Fruit fly (Drosophila melanogaster): ENCODE measurements around the gene CG14109.

Gene CG14109

DNA sequence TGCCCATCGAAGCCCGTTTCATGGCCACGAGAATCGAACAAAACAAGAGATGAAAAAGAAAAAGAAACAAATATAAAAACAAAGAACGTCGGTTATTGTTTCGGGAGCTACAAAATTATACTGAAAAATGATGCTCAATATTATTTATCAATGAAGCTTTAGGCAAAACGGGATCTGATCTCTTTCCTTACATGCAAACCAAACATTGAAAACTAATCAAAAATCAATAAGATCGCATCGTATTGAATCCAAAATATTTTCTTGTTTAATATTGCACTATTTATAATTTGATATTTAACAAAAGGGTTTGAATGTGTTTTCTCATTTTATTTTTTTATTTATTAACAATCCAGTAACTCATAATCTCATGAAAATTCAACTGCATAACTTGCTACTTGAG lies 15.1 kb upstream of the CG14109 start, which contains the start of gene CG14106:
Gene CG14106, minus strand, starts transcription at position 101 of the 400 bp plus-strand sequence.
- TF ChIP-seq Sox15 (GFP tag; optimal IDR thresholded peaks at IDR 0.05) (no peak), CG8319 (GFP tag; optimal IDR thresholded peaks at IDR 0.05) (no peak), CG6792 (GFP tag; optimal IDR thresholded peaks at IDR 0.05) (no peak), CG1621 (tag; optimal IDR thresholded peaks at IDR 0.05) (no peak), CG3919 (GFP tag; optimal IDR thresholded peaks at IDR 0.05) (no peak), CG9139 (GFP tag; optimal IDR thresholded peaks at IDR 0.05) (no peak), vri (GFP tag; optimal IDR thresholded peaks at IDR 0.05) (no peak), Hr39 (GFP tag; optimal IDR thresholded peaks at IDR 0.05) (no peak), CG10631 (GFP tag; optimal IDR thresholded peaks at IDR 0.05) (no peak), spab (GFP tag; optimal IDR thresholded peaks at IDR 0.05) (no peak), CG7368 (GFP tag; optimal IDR thresholded peaks at IDR 0.05) (no peak), Eip93F (GFP tag; optimal IDR thresholded peaks at IDR 0.05) (no peak), Eip78C (GFP tag) (no peak), CG11902 (GFP tag; optimal IDR thresholded peaks at IDR 0.05) (no peak), fd85E (GFP tag; optimal IDR thresholded peaks at IDR 0.05) (no peak), CG8632 (GFP tag; optimal IDR thresholded peaks at IDR 0.05) (no peak), cyc (GFP tag; optimal IDR thresholded peaks at IDR 0.05) (no peak), topi (GFP tag; optimal IDR thresholded peaks at IDR 0.05) (no peak), Met (GFP tag; optimal IDR thresholded peaks at IDR 0.05) (no peak)

- TF ChIP-seq pdm3 (GFP tag; optimal IDR thresholded peaks at IDR 0.05) (no peak), Met (GFP tag; optimal IDR thresholded peaks at IDR 0.05) (no peak), Ets96B (tag; optimal IDR thresholded peaks at IDR 0.05) (no peak), Lpt (GFP tag; optimal IDR thresholded peaks at IDR 0.05) (no peak), fd59A (GFP tag; optimal IDR thresholded peaks at IDR 0.05) (no peak), Sox14 (GFP tag; optimal IDR thresholded peaks at IDR 0.05) (no peak), CG15336 (GFP tag; IDR thresholded peaks at IDR 0.05) (no peak), fkh (GFP tag; optimal IDR thresholded peaks at IDR 0.05) (no peak), CG10669 (GFP tag; optimal IDR thresholded peaks at IDR 0.05) (no peak), CG34406 (GFP tag; optimal IDR thresholded peaks at IDR 0.05) (no peak), CG32006 (GFP tag; optimal IDR thresholded peaks at IDR 0.05) (no peak), salr (GFP tag; optimal IDR thresholded peaks at IDR 0.05) (no peak), CG8632 (GFP tag; optimal IDR thresholded peaks at IDR 0.05) (no peak)
Observed at dm6 chr3L:13426573-13426972, 14.1 kb upstream of the CG14109 start, which contains the start of gene CG14105. CG14105 (minus strand) TSS chr3L:13426673.

DNA sequence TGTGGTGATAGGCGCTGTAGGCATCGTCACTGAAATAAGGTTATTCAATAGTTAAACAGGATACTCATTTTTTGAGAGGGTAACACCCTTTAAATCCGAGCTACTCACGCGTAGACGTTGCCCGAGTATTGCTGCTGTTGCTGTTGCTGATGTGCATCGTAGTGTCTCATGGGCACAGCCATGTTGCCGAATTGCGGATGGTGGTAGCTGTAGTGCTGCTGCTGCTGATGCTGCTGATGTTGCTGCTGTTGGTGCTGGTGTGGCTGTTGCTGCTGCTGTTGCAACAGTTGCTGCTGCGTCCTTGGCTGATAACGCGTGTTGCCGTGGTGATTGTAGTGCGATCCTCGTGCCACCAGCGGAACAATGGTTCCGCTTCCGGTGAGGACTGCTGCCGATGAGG lies 10.5 kb upstream of the CG14109 start:
- TF ChIP-seq Ets21C (GFP tag; optimal IDR thresholded peaks at IDR 0.05), result no peak
- TF ChIP-seq Met (GFP tag; optimal IDR thresholded peaks at IDR 0.05), result no peak
- TF ChIP-seq CG11902 (GFP tag; optimal IDR thresholded peaks at IDR 0.05), result no peak
- no peak for TF ChIP-seq esn (GFP tag; optimal IDR thresholded peaks at IDR 0.05)

DNA sequence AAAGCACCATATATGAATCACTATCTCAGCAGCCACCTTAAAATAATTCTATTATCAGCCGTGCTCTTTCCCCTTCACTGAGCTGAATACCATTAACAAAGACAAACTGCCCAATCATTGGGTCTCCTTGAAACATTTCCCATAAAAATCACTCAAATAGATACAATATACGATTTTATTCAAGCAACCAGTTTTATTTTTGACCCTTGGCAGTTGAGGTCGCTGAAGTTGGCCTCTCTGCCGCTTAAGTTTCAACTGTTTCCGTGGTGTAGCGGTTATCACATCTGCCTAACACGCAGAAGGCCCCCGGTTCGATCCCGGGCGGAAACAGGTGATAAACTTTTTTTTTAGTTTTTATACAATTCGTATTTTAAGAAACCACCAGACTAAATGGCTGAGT lies 7.9 kb upstream of the CG14109 start:
- peak; percentile 68 for TF ChIP-seq svp (GFP tag)
- no peak for TF ChIP-seq Hr4 (GFP tag; optimal IDR thresholded peaks at IDR 0.05)
- TF ChIP-seq CG11762 (GFP tag; optimal IDR thresholded peaks at IDR 0.05; ENCODE audit: insufficient read depth), result no peak
- TF ChIP-seq CG15336 (GFP tag; IDR thresholded peaks at IDR 0.05), result no peak

DNA sequence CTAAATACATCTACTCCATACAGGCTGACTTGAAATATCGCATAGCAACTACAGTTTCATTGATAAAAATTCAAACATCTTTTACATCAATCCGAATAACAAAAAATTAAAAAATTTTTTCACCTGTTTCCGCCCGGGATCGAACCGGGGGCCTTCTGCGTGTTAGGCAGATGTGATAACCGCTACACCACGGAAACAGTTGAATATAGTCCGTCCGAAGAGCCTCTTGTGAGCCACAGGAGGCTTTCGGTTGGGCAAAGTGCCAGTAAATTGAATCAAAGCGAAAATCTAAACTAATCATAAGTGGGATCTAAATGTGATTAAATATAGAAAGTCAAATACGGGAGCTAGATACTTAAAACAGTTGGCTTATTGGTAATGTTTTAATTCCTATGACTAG lies 7.2 kb upstream of the CG14109 start:
- TF ChIP-seq CG1621 (tag; optimal IDR thresholded peaks at IDR 0.05), result no peak
- TF ChIP-seq esn (GFP tag; optimal IDR thresholded peaks at IDR 0.05), result no peak
- TF ChIP-seq CG8632 (GFP tag; optimal IDR thresholded peaks at IDR 0.05), result no peak
- no peak for TF ChIP-seq CG6163 (GFP tag; IDR thresholded peaks at IDR 0.05)
